Worm (Caenorhabditis elegans): ENCODE data around the gene T07G12.2.
A peak's percentile ranks its signal among the peaks of the same experiment; 100 is the strongest.

T07G12.2 gene

DNA sequence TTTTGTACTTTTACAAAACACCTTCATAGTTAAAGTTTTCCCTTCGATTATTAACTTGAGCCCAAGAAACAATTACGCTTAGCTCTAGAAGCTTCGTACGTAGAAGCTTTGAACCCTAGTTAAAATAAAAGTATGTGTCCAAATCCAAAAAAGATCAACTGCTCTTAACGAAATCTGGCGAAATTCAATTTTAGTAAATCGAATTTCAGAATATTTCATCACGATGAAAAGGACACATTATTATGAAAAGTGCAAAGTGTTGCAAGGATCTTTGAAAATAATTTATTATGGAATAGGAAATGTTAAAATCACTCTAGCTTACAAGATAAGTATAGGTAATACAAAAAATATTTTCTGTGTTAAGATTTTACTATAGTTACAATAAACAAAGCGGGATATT, 34.8 kb downstream of the T07G12.2 start:
- TF ChIP-seq sup-37 (GFP tag; optimal IDR thresholded peaks at IDR 0.05) (no peak), lin-14 (GFP tag; optimal IDR thresholded peaks at IDR 0.05) (peak; percentile 45), ces-1 (GFP tag; optimal IDR thresholded peaks at IDR 0.05) (peak; percentile 28), fkh-10 (GFP tag; optimal IDR thresholded peaks at IDR 0.05) (peak; percentile 83)

DNA sequence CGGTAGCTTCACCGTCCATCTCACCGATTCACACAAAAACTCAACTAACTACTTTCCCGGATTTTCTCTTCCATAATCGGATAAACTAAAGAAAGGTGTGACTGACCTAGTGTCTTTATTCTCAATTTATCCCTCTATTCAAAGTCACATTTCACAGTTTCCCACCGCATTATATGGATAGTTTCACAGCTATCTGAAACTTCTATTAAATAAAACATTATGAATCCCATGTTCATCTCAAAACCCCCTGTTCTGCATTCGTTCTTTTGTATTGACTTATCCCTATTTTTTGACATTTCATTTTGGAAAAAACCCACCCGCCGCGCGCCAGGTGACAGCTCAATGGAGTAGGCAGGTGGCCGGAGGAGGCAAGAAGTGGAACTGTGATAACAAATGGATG, 37.3 kb downstream of the T07G12.2 start:
- TF ChIP-seq fkh-8 (tag; optimal IDR thresholded peaks at IDR 0.05) (no peak), blmp-1 (tag; optimal IDR thresholded peaks at IDR 0.05) (peak; percentile 8), lin-14 (GFP tag; optimal IDR thresholded peaks at IDR 0.05) (peak; percentile 35)

DNA sequence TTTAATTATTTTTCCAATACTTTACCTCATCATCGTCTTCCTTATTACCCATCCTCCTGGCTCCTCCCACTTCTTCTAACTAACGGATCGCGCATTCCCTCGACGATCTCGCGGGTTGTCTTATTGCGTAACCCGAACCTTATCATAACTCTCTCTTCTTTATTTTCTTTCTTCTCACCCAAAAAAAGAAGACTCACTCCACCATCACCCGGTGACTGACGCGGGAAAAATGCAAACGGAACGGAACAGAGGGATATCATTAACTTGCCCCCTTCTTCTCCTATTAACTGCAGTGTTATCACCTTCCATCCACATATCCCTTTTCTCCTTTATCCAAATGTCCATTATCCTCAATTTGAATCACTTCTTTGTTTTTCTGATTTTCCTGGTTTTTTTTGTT, 39.6 kb downstream of the T07G12.2 start:
- peak; percentile 13 for TF ChIP-seq lin-14 (GFP tag; optimal IDR thresholded peaks at IDR 0.05)
- no peak for TF ChIP-seq lin-35 (GFP tag; optimal IDR thresholded peaks at IDR 0.05)
- no peak for TF ChIP-seq fos-1 (tag; optimal IDR thresholded peaks at IDR 0.05)
- TF ChIP-seq Y116A8C.19 (tag; optimal IDR thresholded peaks at IDR 0.05; ENCODE audit: borderline replicate concordance), result no peak
- TF ChIP-seq blmp-1 (tag; optimal IDR thresholded peaks at IDR 0.05), result peak; percentile 94
- no peak for TF ChIP-seq ces-1 (GFP tag; optimal IDR thresholded peaks at IDR 0.05)
- TF ChIP-seq fkh-8 (tag; optimal IDR thresholded peaks at IDR 0.05), result no peak
- no peak for TF ChIP-seq efl-3 (GFP tag; optimal IDR thresholded peaks at IDR 0.05)
- no peak for TF ChIP-seq sox-4 (tag; optimal IDR thresholded peaks at IDR 0.05)
- no peak for TF ChIP-seq hlh-17 (GFP tag; optimal IDR thresholded peaks at IDR 0.05; ENCODE audit: borderline replicate concordance)
- no peak for TF ChIP-seq lin-13 (GFP tag; optimal IDR thresholded peaks at IDR 0.05)

DNA sequence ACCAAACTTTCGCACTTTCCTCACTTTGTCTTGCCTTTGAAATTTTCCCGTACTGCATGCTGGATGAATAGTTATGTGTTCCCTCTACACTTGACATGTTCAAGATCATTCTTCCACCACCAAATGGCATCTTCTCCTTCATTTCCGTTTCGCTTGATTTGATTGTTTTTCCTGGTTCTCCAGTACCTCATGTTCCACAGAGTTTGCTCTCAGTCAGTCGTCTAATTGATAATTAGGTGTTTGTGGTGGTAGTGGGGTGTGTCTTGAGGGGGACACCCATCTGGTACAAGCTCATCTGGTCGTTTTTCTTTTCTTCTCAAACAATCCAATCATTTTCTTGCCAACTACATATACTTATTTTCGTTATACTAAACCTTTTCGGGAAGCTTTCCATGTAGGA, 40.5 kb downstream of the T07G12.2 start:
- no peak for TF ChIP-seq unc-62 (GFP tag; optimal IDR thresholded peaks at IDR 0.05)
- no peak for TF ChIP-seq C04F5.9 (tag; optimal IDR thresholded peaks at IDR 0.05)
- no peak for TF ChIP-seq sox-4 (tag; optimal IDR thresholded peaks at IDR 0.05)
- TF ChIP-seq blmp-1 (tag; optimal IDR thresholded peaks at IDR 0.05), result peak; percentile 15
- TF ChIP-seq ces-1 (GFP tag; optimal IDR thresholded peaks at IDR 0.05), result no peak
- no peak for TF ChIP-seq sptf-1 (tag; optimal IDR thresholded peaks at IDR 0.05)
- TF ChIP-seq nhr-71 (tag; optimal IDR thresholded peaks at IDR 0.05), result no peak
- TF ChIP-seq nhr-90 (tag; optimal IDR thresholded peaks at IDR 0.05; ENCODE audit: poor library complexity), result no peak
- TF ChIP-seq skn-1 (tag; optimal IDR thresholded peaks at IDR 0.05), result no peak
- no peak for TF ChIP-seq lin-39 (tag; optimal IDR thresholded peaks at IDR 0.05)
- no peak for TF ChIP-seq ceh-88 (GFP tag; IDR thresholded peaks at IDR 0.05)
- TF ChIP-seq efl-1 (optimal IDR thresholded peaks at IDR 0.05), result no peak
- peak in 1 of 2 experiments; percentile 81 for TF ChIP-seq efl-1 (GFP tag; optimal IDR thresholded peaks at IDR 0.05 in 1 of 2)
- no peak for TF ChIP-seq nhr-12 (tag; optimal IDR thresholded peaks at IDR 0.05)
- no peak for TF ChIP-seq lin-15B (tag; optimal IDR thresholded peaks at IDR 0.05)

DNA sequence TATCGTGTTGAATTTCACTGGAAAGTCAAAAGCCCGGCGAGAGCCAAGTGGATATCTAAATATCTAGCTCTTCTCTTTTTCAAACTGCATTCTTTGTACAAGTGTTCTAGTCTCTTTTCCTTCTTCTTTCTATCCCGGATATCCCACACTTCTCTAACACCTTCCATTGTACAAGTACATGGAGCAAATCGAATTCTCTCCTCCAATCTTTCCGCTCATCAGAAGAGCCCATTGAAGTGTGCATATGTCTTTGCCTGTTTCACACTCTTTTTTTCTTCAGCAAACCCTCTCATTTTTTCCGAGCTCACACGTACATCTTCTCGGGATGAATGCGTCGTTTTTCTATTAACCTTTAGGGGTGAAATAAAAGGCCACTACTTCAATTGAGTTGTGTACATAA, 43.0 kb downstream of the T07G12.2 start:
- no peak for TF ChIP-seq nhr-76 (tag; optimal IDR thresholded peaks at IDR 0.05)
- TF ChIP-seq lin-14 (GFP tag; optimal IDR thresholded peaks at IDR 0.05), result peak; percentile 42
- no peak for TF ChIP-seq ztf-4 (tag; optimal IDR thresholded peaks at IDR 0.05)

DNA sequence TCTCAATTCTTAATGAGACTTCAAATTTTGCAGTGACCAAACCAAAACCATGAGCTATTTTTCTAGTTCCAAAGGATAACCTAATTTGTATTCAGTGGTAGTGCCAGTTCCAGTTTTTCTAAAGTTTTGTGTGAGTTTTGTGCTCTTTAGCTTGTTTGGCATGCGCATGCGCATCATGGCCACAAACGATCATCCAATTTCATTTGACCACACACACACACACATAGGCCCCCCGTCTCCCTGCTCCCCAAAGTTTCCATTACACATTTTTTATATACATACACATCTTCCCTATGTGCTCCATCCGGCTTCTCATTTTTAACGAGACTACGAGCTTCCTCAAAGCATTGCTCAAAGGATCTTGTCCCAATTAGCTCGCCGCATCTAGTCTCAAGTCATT, 44.0 kb downstream of the T07G12.2 start:
- TF ChIP-seq nhr-19 (GFP tag; conservative IDR thresholded peaks at IDR 0.05) (no peak), dsc-1 (tag; optimal IDR thresholded peaks at IDR 0.05) (peak; percentile 46), lin-14 (GFP tag; optimal IDR thresholded peaks at IDR 0.05) (peak; percentile 52)

DNA sequence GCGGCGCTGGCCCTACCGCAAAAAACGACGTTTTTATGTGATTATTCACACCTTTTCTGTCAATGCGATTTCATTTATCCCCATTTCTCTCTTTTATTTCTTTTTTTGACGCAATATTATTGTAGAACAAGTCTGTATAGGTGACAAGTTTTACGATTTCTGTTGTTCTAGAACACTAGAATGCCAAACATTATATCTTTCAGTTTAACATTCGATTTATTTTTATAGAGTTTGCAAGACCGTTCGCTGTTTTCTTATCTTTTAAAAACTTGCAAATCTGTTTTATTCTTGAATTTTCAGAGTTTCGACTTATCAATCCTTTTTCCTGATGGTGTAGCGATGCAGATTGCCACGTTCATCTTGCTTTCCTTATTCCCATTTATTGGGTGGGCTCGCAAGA, 45.5 kb downstream of the T07G12.2 start, which contains the start of gene efn-2:
Gene efn-2 (plus strand): TSS at position 301 of the 400 bp plus-strand sequence.
- TF ChIP-seq blmp-1 (tag; optimal IDR thresholded peaks at IDR 0.05) (peak; percentile 45), hlh-4 (tag; optimal IDR thresholded peaks at IDR 0.05) (no peak)
